Fruit fly (Drosophila melanogaster): ENCODE data around the gene RpS10a.

DNA sequence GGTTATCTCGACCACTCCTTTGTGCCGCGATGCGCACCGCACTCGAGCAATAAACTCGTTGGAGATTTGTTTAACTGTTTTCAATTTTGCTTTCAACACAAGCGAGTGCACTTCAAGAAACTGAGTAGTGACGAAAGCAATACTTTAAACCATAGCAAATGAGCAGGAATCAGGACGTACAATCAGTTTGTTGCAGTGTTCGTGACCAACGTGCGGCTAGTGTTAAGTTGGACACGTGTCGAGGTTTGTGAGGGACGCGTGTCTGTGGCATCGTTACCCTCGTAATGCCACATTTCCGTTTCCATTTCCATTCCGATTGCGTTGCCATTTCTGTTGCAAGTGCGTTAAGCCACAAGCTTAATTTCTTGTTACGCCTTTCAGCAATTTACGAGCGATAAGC, 36.1 kb upstream of the RpS10a start:
- TF ChIP-seq HLH54F (GFP tag; optimal IDR thresholded peaks at IDR 0.05) (no peak), CG33557 (GFP tag; optimal IDR thresholded peaks at IDR 0.05) (no peak), Ets65A (GFP tag) (no peak), chm (GFP tag; IDR thresholded peaks at IDR 0.05) (no peak), CG13624 (GFP tag; optimal IDR thresholded peaks at IDR 0.05) (no peak), ap (GFP tag; IDR thresholded peaks at IDR 0.05) (no peak)
